Fruit fly (Drosophila melanogaster): Measurements from ENCODE around the gene Tsp66E.

Tsp66E gene

dm6 chr3L:8978678-8979413, 66.5 kb downstream of the Tsp66E start (continued):
- no peak for TF ChIP-seq ssp (GFP tag; IDR thresholded peaks at IDR 0.05)
- no peak for TF ChIP-seq kay (GFP tag; optimal IDR thresholded peaks at IDR 0.05)
- no peak for TF ChIP-seq CG8290 (GFP tag; optimal IDR thresholded peaks at IDR 0.05)
- TF ChIP-seq CG8290 (tag; optimal IDR thresholded peaks at IDR 0.05): no peak
- TF ChIP-seq ato (GFP tag; IDR thresholded peaks at IDR 0.05; ENCODE audit: partially characterized antibody): no peak
- peak; percentile 26 for TF ChIP-seq Med (GFP tag)
- no peak for TF ChIP-seq H2.0 (GFP tag; IDR thresholded peaks at IDR 0.05)
- TF ChIP-seq Hmx (GFP tag; optimal IDR thresholded peaks at IDR 0.05): no peak
- no peak for TF ChIP-seq z (GFP tag; IDR thresholded peaks at IDR 0.05)
- TF ChIP-seq Dip2 (GFP tag; IDR thresholded peaks at IDR 0.05): no peak
- peak; percentile 21 for TF ChIP-seq Blimp-1 (GFP tag; optimal IDR thresholded peaks at IDR 0.05)
- no peak for TF ChIP-seq Myb (GFP tag; optimal IDR thresholded peaks at IDR 0.05)
- peak; percentile 2 for TF ChIP-seq Mes4 (GFP tag; optimal IDR thresholded peaks at IDR 0.05)
- TF ChIP-seq CG14441 (GFP tag; IDR thresholded peaks at IDR 0.05): peak; percentile 42; the same call in 1 of the 2 replicates
- TF ChIP-seq CG10565 (GFP tag; optimal IDR thresholded peaks at IDR 0.05): no peak
- TF ChIP-seq CG2120 (GFP tag; optimal IDR thresholded peaks at IDR 0.05): no peak
- TF ChIP-seq CG9932 (GFP tag; IDR thresholded peaks at IDR 0.05): no peak
- no peak for TF ChIP-seq luna (GFP tag; optimal IDR thresholded peaks at IDR 0.05)
- TF ChIP-seq CG30020 (tag; optimal IDR thresholded peaks at IDR 0.05): no peak
- 0 out of 2 replicates have a peak, but pooled peaks have one; percentile 21 for TF ChIP-seq CG11696 (GFP tag; IDR thresholded peaks at IDR 0.05)
- peak; percentile 9 for TF ChIP-seq Ets65A (GFP tag)
- no peak for TF ChIP-seq trem (tag; optimal IDR thresholded peaks at IDR 0.05)
- TF ChIP-seq ranshi (GFP tag; IDR thresholded peaks at IDR 0.05): no peak
- TF ChIP-seq Doc2 (GFP tag; IDR thresholded peaks at IDR 0.05): 0 out of 2 replicates have a peak, but pooled peaks have one; percentile 18
- no peak for TF ChIP-seq p53 (GFP tag; optimal IDR thresholded peaks at IDR 0.05)
- no peak for TF ChIP-seq peb (GFP tag; IDR thresholded peaks at IDR 0.05)
- TF ChIP-seq CG7357 (GFP tag; IDR thresholded peaks at IDR 0.05): 0 out of 3 replicates have a peak, but pooled peaks have one; percentile 13
- no peak for TF ChIP-seq wor (GFP tag; IDR thresholded peaks at IDR 0.05)
- TF ChIP-seq dimm (GFP tag; IDR thresholded peaks at IDR 0.05): no peak
- no peak for TF ChIP-seq bcd (GFP tag; optimal IDR thresholded peaks at IDR 0.05)
- no peak for TF ChIP-seq Asciz (GFP tag; optimal IDR thresholded peaks at IDR 0.05)
- no peak for TF ChIP-seq CG5245 (GFP tag; optimal IDR thresholded peaks at IDR 0.05)
- TF ChIP-seq CG17829 (tag; optimal IDR thresholded peaks at IDR 0.05): no peak
- no peak for TF ChIP-seq Camta (GFP tag; optimal IDR thresholded peaks at IDR 0.05)
- TF ChIP-seq her (GFP tag; optimal IDR thresholded peaks at IDR 0.05): no peak
- no peak for TF ChIP-seq klu (GFP tag; IDR thresholded peaks at IDR 0.05)
- no peak for TF ChIP-seq rib (GFP tag; IDR thresholded peaks at IDR 0.05)
- no peak for TF ChIP-seq toy (GFP tag; IDR thresholded peaks at IDR 0.05)
- TF ChIP-seq dysf (GFP tag; IDR thresholded peaks at IDR 0.05): no peak
- TF ChIP-seq CG31224 (GFP tag; IDR thresholded peaks at IDR 0.05): no peak
- TF ChIP-seq CG15696 (tag; optimal IDR thresholded peaks at IDR 0.05): no peak
- TF ChIP-seq Ssrp (tag; optimal IDR thresholded peaks at IDR 0.05): peak; percentile 1
- no peak for TF ChIP-seq hkb (optimal IDR thresholded peaks at IDR 0.05)
- TF ChIP-seq hkb (GFP tag; IDR thresholded peaks at IDR 0.05): 0 out of 2 replicates have a peak, but pooled peaks have one; percentile 8
- TF ChIP-seq kni (GFP tag; optimal IDR thresholded peaks at IDR 0.05): no peak
- no peak for TF ChIP-seq CG4820 (GFP tag; optimal IDR thresholded peaks at IDR 0.05)
- TF ChIP-seq mam (GFP tag; optimal IDR thresholded peaks at IDR 0.05): no peak
- no peak for TF ChIP-seq tx (GFP tag; optimal IDR thresholded peaks at IDR 0.05)
- TF ChIP-seq CG2712 (tag; optimal IDR thresholded peaks at IDR 0.05): peak; percentile 51
- no peak for TF ChIP-seq slbo (GFP tag; IDR thresholded peaks at IDR 0.05)
- no peak for TF ChIP-seq Sry-δ (GFP tag; optimal IDR thresholded peaks at IDR 0.05)
- TF ChIP-seq sd (tag; optimal IDR thresholded peaks at IDR 0.05): no peak
- TF ChIP-seq CG3995 (GFP tag; optimal IDR thresholded peaks at IDR 0.05): no peak
